ENCODE assay signal across 1 fruit fly cellular context in genomic region chr3R:28844611-28845376, dm6.
TF ChIP-seq lines count a peak whose summit lies in the region.

Apc (minus strand) TSS chr3R:28844748.
spg (plus strand) TSS chr3R:28845270.

TF ChIP-seq in whole organism, embryonic, 481 proteins besides CTCF, POLR2A, EP300 and RAD21 (continued from another document and continues in another):
- TF ChIP-seq knrl (GFP tag; IDR thresholded peaks at IDR 0.05; lab: Robert Waterston, UW; ENCODE audit: partially characterized antibody) (peak; percentile 80), p53 (GFP tag; optimal IDR thresholded peaks at IDR 0.05; lab: Kevin White, UChicago) (no peak), ase (GFP tag; IDR thresholded peaks at IDR 0.05; lab: Robert Waterston, UW) (no peak), Ssrp (tag; optimal IDR thresholded peaks at IDR 0.05; lab: Kevin White, UChicago) (peak; percentile 9), luna (GFP tag; optimal IDR thresholded peaks at IDR 0.05; lab: Kevin White, UChicago) (no peak), crc (GFP tag; optimal IDR thresholded peaks at IDR 0.05; lab: Kevin White, UChicago) (no peak), CG11504 (tag; optimal IDR thresholded peaks at IDR 0.05; lab: Kevin White, UChicago) (peak; percentile 40), CG4707 (GFP tag; optimal IDR thresholded peaks at IDR 0.05; lab: Kevin White, UChicago) (peak; percentile 71), cas (GFP tag; IDR thresholded peaks at IDR 0.05; lab: Robert Waterston, UW) (no peak), ind (GFP tag; optimal IDR thresholded peaks at IDR 0.05; lab: Kevin White, UChicago) (peak; percentile 26), Trl (optimal IDR thresholded peaks at IDR 0.05; lab: Kevin White, UChicago) (no peak), Trl (GFP tag; optimal IDR thresholded peaks at IDR 0.05; lab: Kevin White, UChicago) (peak; percentile 48), gt (GFP tag; IDR thresholded peaks at IDR 0.05; lab: Robert Waterston, UW) (no peak), sqz (GFP tag; optimal IDR thresholded peaks at IDR 0.05; lab: Kevin White, UChicago) (peak; percentile 39), CG10209 (GFP tag; optimal IDR thresholded peaks at IDR 0.05; lab: Kevin White, UChicago) (peak; percentile 19), dpn (GFP tag; optimal IDR thresholded peaks at IDR 0.05; lab: Kevin White, UChicago) (no peak), TFAM (GFP tag; optimal IDR thresholded peaks at IDR 0.05; lab: Kevin White, UChicago) (no peak), dmrt11E (tag; optimal IDR thresholded peaks at IDR 0.05; lab: Kevin White, UChicago) (peak; percentile 30), otp (GFP tag; IDR thresholded peaks at IDR 0.05; lab: Robert Waterston, UW) (0 out of 3 replicates have a peak, but pooled peaks have one; percentile 26), slbo (GFP tag; IDR thresholded peaks at IDR 0.05; lab: Robert Waterston, UW) (peak; percentile 47), mirr (GFP tag; optimal IDR thresholded peaks at IDR 0.05; lab: Kevin White, UChicago) (peak; percentile 59), lmd (GFP tag; IDR thresholded peaks at IDR 0.05; lab: Robert Waterston, UW) (no peak), crp (GFP tag; optimal IDR thresholded peaks at IDR 0.05; lab: Kevin White, UChicago) (peak; percentile 11 to 85), CG10274 (GFP tag; optimal IDR thresholded peaks at IDR 0.05; lab: Kevin White, UChicago) (no peak), Nf-YB (GFP tag; optimal IDR thresholded peaks at IDR 0.05; lab: Kevin White, UChicago) (no peak), Dek (tag; optimal IDR thresholded peaks at IDR 0.05; lab: Kevin White, UChicago) (peak; percentile 50), Kr (GFP tag; optimal IDR thresholded peaks at IDR 0.05; lab: Kevin White, UChicago) (peak; percentile 11), toy (GFP tag; IDR thresholded peaks at IDR 0.05; lab: Robert Waterston, UW) (no peak), CG17385 (GFP tag; optimal IDR thresholded peaks at IDR 0.05; lab: Kevin White, UChicago) (peak; percentile 23), mld (GFP tag; IDR thresholded peaks at IDR 0.05; lab: Robert Waterston, UW; ENCODE audit: partially characterized antibody) (0 out of 3 replicates have a peak, but pooled peaks have one; percentile 19), Usf (GFP tag; optimal IDR thresholded peaks at IDR 0.05; lab: Kevin White, UChicago) (peak; percentile 30), CG2678 (tag; optimal IDR thresholded peaks at IDR 0.05; lab: Kevin White, UChicago) (peak; percentile 60), lilli (GFP tag; optimal IDR thresholded peaks at IDR 0.05; lab: Kevin White, UChicago) (peak; percentile 34), CG12391 (tag; optimal IDR thresholded peaks at IDR 0.05; lab: Kevin White, UChicago) (peak; percentile 57), bigmax (GFP tag; optimal IDR thresholded peaks at IDR 0.05; lab: Kevin White, UChicago) (peak; percentile 51), B-H1 (GFP tag; IDR thresholded peaks at IDR 0.05; lab: Robert Waterston, UW) (no peak; the same call in 2 of the 3 replicates), D19A (tag; optimal IDR thresholded peaks at IDR 0.05; lab: Kevin White, UChicago) (peak; percentile 25), CHES-1-like (GFP tag; optimal IDR thresholded peaks at IDR 0.05; lab: Kevin White, UChicago) (peak; percentile 47), CG33557 (GFP tag; optimal IDR thresholded peaks at IDR 0.05; lab: Kevin White, UChicago) (no peak), CG14014 (GFP tag; IDR thresholded peaks at IDR 0.05; lab: Robert Waterston, UW) (peak; percentile 49; the same call in 1 of the 2 replicates), Hsf (GFP tag; optimal IDR thresholded peaks at IDR 0.05; lab: Kevin White, UChicago) (no peak), CG10431 (GFP tag; optimal IDR thresholded peaks at IDR 0.05; lab: Kevin White, UChicago) (no peak), ken (GFP tag; IDR thresholded peaks at IDR 0.05; lab: Robert Waterston, UW) (peak; percentile 26; the same call in 1 of the 3 replicates), CG18764 (GFP tag; optimal IDR thresholded peaks at IDR 0.05; lab: Kevin White, UChicago) (no peak), Xbp1 (GFP tag; optimal IDR thresholded peaks at IDR 0.05; lab: Kevin White, UChicago) (peak; percentile 26), CG30403 (GFP tag; optimal IDR thresholded peaks at IDR 0.05; lab: Kevin White, UChicago) (peak; percentile 28), bowl (GFP tag; IDR thresholded peaks at IDR 0.05; lab: Robert Waterston, UW) (no peak; the same call in 1 of the 2 replicates), Hmx (GFP tag; optimal IDR thresholded peaks at IDR 0.05; lab: Kevin White, UChicago) (peak; percentile 0), sr (GFP tag; IDR thresholded peaks at IDR 0.05; lab: Robert Waterston, UW) (peak; percentile 75; the same call in 2 of the 3 replicates), rib (GFP tag; IDR thresholded peaks at IDR 0.05; lab: Robert Waterston, UW) (peak; percentile 78), CG32532 (GFP tag; IDR thresholded peaks at IDR 0.05; lab: Robert Waterston, UW) (peak; percentile 7), Antp (GFP tag; optimal IDR thresholded peaks at IDR 0.05; lab: Kevin White, UChicago) (no peak), Chrac-16 (GFP tag; optimal IDR thresholded peaks at IDR 0.05; lab: Kevin White, UChicago) (peak; percentile 8), ssp (GFP tag; IDR thresholded peaks at IDR 0.05; lab: Robert Waterston, UW) (no peak), CG31365 (tag; optimal IDR thresholded peaks at IDR 0.05; lab: Kevin White, UChicago) (peak; percentile 64), BtbVII (GFP tag; optimal IDR thresholded peaks at IDR 0.05; lab: Kevin White, UChicago) (peak; percentile 74), CG6791 (GFP tag; IDR thresholded peaks at IDR 0.05; lab: Robert Waterston, UW; ENCODE audit: partially characterized antibody) (peak; percentile 39; the same call in 1 of the 3 replicates), chn (GFP tag; optimal IDR thresholded peaks at IDR 0.05; lab: Kevin White, UChicago) (no peak), tll (GFP tag; optimal IDR thresholded peaks at IDR 0.05; lab: Kevin White, UChicago) (no peak), CG18599 (GFP tag; optimal IDR thresholded peaks at IDR 0.05; lab: Kevin White, UChicago) (peak; percentile 44), Sry-δ (GFP tag; optimal IDR thresholded peaks at IDR 0.05; lab: Kevin White, UChicago) (peak; percentile 84), CG3847 (GFP tag; IDR thresholded peaks at IDR 0.05; lab: Robert Waterston, UW) (peak; percentile 71), CG12155 (GFP tag; optimal IDR thresholded peaks at IDR 0.05; lab: Kevin White, UChicago) (peak; percentile 47), CG8944 (GFP tag; optimal IDR thresholded peaks at IDR 0.05; lab: Kevin White, UChicago) (no peak), D19B (GFP tag; optimal IDR thresholded peaks at IDR 0.05; lab: Kevin White, UChicago) (no peak), jigr1 (GFP tag; IDR thresholded peaks at IDR 0.05; lab: Robert Waterston, UW) (peak; percentile 53; the same call in 1 of the 3 replicates), chif (GFP tag; optimal IDR thresholded peaks at IDR 0.05; lab: Kevin White, UChicago) (peak in 1 of 2 experiments; percentile 7), CG1024 (GFP tag; IDR thresholded peaks at IDR 0.05; lab: Robert Waterston, UW) (no peak), CG8478 (optimal IDR thresholded peaks at IDR 0.05; lab: Kevin White, UChicago) (no peak), pita (GFP tag; optimal IDR thresholded peaks at IDR 0.05; lab: Kevin White, UChicago) (peak; percentile 82), Ada2b (GFP tag; IDR thresholded peaks at IDR 0.05; lab: Robert Waterston, UW) (no peak), CG14050 (GFP tag; IDR thresholded peaks at IDR 0.05; lab: Robert Waterston, UW) (peak; percentile 44; the same call in 2 of the 3 replicates), Nf-YA (GFP tag; IDR thresholded peaks at IDR 0.05; lab: Robert Waterston, UW) (0 out of 2 replicates have a peak, but pooled peaks have one; percentile 19), CG7987 (GFP tag; optimal IDR thresholded peaks at IDR 0.05; lab: Kevin White, UChicago) (peak; percentile 76), ERR (GFP tag; optimal IDR thresholded peaks at IDR 0.05; lab: Kevin White, UChicago) (no peak), CG11247 (GFP tag; IDR thresholded peaks at IDR 0.05; lab: Robert Waterston, UW) (peak; percentile 42; the same call in 1 of the 2 replicates), gro (GFP tag; optimal IDR thresholded peaks at IDR 0.05; lab: Kevin White, UChicago) (peak; percentile 38), pan (optimal IDR thresholded peaks at IDR 0.05; lab: Kevin White, UChicago) (no peak), pan (GFP tag; optimal IDR thresholded peaks at IDR 0.05 in 1 of 2, IDR thresholded peaks at IDR 0.05 in 1 of 2) (peak in 1 of 2 experiments; percentile 53), CG5245 (GFP tag; optimal IDR thresholded peaks at IDR 0.05; lab: Kevin White, UChicago) (no peak), CG34224 (GFP tag; IDR thresholded peaks at IDR 0.05; lab: Robert Waterston, UW; ENCODE audit: partially characterized antibody) (peak; percentile 76), nerfin-1 (tag; optimal IDR thresholded peaks at IDR 0.05; lab: Kevin White, UChicago) (peak; percentile 42), tx (GFP tag; optimal IDR thresholded peaks at IDR 0.05; lab: Kevin White, UChicago) (no peak), wdn (GFP tag; IDR thresholded peaks at IDR 0.05; lab: Robert Waterston, UW) (0 out of 2 replicates have a peak, but pooled peaks have one; percentile 8), CG7963 (GFP tag; IDR thresholded peaks at IDR 0.05; lab: Robert Waterston, UW; ENCODE audit: partially characterized antibody) (no peak), psq (GFP tag; optimal IDR thresholded peaks at IDR 0.05; lab: Kevin White, UChicago) (no peak), CG7928 (GFP tag; optimal IDR thresholded peaks at IDR 0.05; lab: Kevin White, UChicago) (no peak), NfI (GFP tag; optimal IDR thresholded peaks at IDR 0.05; lab: Kevin White, UChicago) (no peak), ash1 (GFP tag; optimal IDR thresholded peaks at IDR 0.05; lab: Kevin White, UChicago) (peak; percentile 29), CG2116 (GFP tag; optimal IDR thresholded peaks at IDR 0.05; lab: Kevin White, UChicago) (peak; percentile 49), CG32767 (GFP tag; IDR thresholded peaks at IDR 0.05; lab: Robert Waterston, UW) (no peak), CG17186 (GFP tag; optimal IDR thresholded peaks at IDR 0.05; lab: Kevin White, UChicago) (peak; percentile 36), CG4424 (GFP tag; optimal IDR thresholded peaks at IDR 0.05; lab: Kevin White, UChicago) (peak; percentile 12), h (optimal IDR thresholded peaks at IDR 0.05; lab: Kevin White, UChicago) (no peak), gcm2 (GFP tag; optimal IDR thresholded peaks at IDR 0.05; lab: Kevin White, UChicago) (peak; percentile 17), Hr51 (GFP tag; optimal IDR thresholded peaks at IDR 0.05; lab: Kevin White, UChicago) (peak; percentile 10 to 37), ttk (GFP tag; IDR thresholded peaks at IDR 0.05; lab: Robert Waterston, UW) (peak; percentile 29; the same call in 1 of the 2 replicates), grn (GFP tag; optimal IDR thresholded peaks at IDR 0.05; lab: Kevin White, UChicago) (peak; percentile 32), zen (tag; optimal IDR thresholded peaks at IDR 0.05; lab: Kevin White, UChicago) (no peak), ems (GFP tag; optimal IDR thresholded peaks at IDR 0.05; lab: Kevin White, UChicago) (peak; percentile 39), CG9797 (GFP tag; optimal IDR thresholded peaks at IDR 0.05; lab: Kevin White, UChicago) (peak; percentile 95), CG17829 (tag; optimal IDR thresholded peaks at IDR 0.05; lab: Kevin White, UChicago) (peak; percentile 61), CG15479 (GFP tag; optimal IDR thresholded peaks at IDR 0.05; lab: Kevin White, UChicago) (peak; percentile 89), B-H2 (GFP tag; optimal IDR thresholded peaks at IDR 0.05; lab: Kevin White, UChicago) (peak; percentile 16), sob (GFP tag; IDR thresholded peaks at IDR 0.05; lab: Robert Waterston, UW) (peak; percentile 20; the same call in 1 of the 2 replicates), CG6689 (GFP tag; IDR thresholded peaks at IDR 0.05; lab: Robert Waterston, UW) (0 out of 2 replicates have a peak, but pooled peaks have one; percentile 10), Atf6 (GFP tag; IDR thresholded peaks at IDR 0.05; lab: Robert Waterston, UW) (peak; percentile 48; the same call in 1 of the 2 replicates), abd-A (tag; optimal IDR thresholded peaks at IDR 0.05; lab: Kevin White, UChicago) (peak; percentile 45), CG8290 (GFP tag; optimal IDR thresholded peaks at IDR 0.05; lab: Kevin White, UChicago) (no peak), CG8290 (tag; optimal IDR thresholded peaks at IDR 0.05; lab: Kevin White, UChicago) (peak in 1 of 2 experiments; percentile 89), lab (GFP tag; optimal IDR thresholded peaks at IDR 0.05; lab: Kevin White, UChicago) (peak; percentile 66), emc (GFP tag; optimal IDR thresholded peaks at IDR 0.05; lab: Kevin White, UChicago) (no peak), kni (GFP tag; optimal IDR thresholded peaks at IDR 0.05; lab: Kevin White, UChicago) (peak; percentile 16), Nf-YC (tag; optimal IDR thresholded peaks at IDR 0.05; lab: Kevin White, UChicago) (peak; percentile 46), sd (tag; optimal IDR thresholded peaks at IDR 0.05; lab: Kevin White, UChicago) (peak; percentile 93), CG12659 (GFP tag; optimal IDR thresholded peaks at IDR 0.05; lab: Kevin White, UChicago) (peak; percentile 87), usp (GFP tag; optimal IDR thresholded peaks at IDR 0.05; lab: Kevin White, UChicago) (no peak), sens-2 (GFP tag; IDR thresholded peaks at IDR 0.05; lab: Robert Waterston, UW) (no peak), CG17612 (GFP tag; IDR thresholded peaks at IDR 0.05; lab: Robert Waterston, UW) (no peak), CG14860 (GFP tag; IDR thresholded peaks at IDR 0.05; lab: Robert Waterston, UW; ENCODE audit: partially characterized antibody) (peak; percentile 53; the same call in 2 of the 3 replicates), CG1647 (GFP tag; optimal IDR thresholded peaks at IDR 0.05; lab: Kevin White, UChicago) (no peak), C15 (GFP tag; IDR thresholded peaks at IDR 0.05; lab: Robert Waterston, UW) (no peak; the same call in 2 of the 3 replicates), nom (GFP tag; optimal IDR thresholded peaks at IDR 0.05; lab: Kevin White, UChicago) (peak; percentile 77), CG4617 (GFP tag; optimal IDR thresholded peaks at IDR 0.05; lab: Kevin White, UChicago; ENCODE audit: borderline replicate concordance) (peak; percentile 6), Aef1 (GFP tag; IDR thresholded peaks at IDR 0.05; lab: Robert Waterston, UW) (peak; percentile 77), Oaz (GFP tag; IDR thresholded peaks at IDR 0.05; lab: Robert Waterston, UW) (no peak), CG12299 (tag; optimal IDR thresholded peaks at IDR 0.05; lab: Kevin White, UChicago) (peak; percentile 37), vfl (GFP tag; optimal IDR thresholded peaks at IDR 0.05; lab: Kevin White, UChicago) (peak; percentile 50), stwl (tag; optimal IDR thresholded peaks at IDR 0.05; lab: Kevin White, UChicago) (peak; percentile 34)
